Fruit fly (Drosophila melanogaster): ENCODE measurements around the gene eyg.

eyg gene

dm6 chr3L:12514762-12515215 lies 47.0 kb upstream of the eyg start, which contains the start of the genes sti and tral (continued):
- TF ChIP-seq H2.0 (GFP tag; IDR thresholded peaks at IDR 0.05) (peak; percentile 69), CG10565 (GFP tag; optimal IDR thresholded peaks at IDR 0.05) (peak; percentile 59), Doc3 (GFP tag; IDR thresholded peaks at IDR 0.05; ENCODE audit: partially characterized antibody) (no peak), Dip3 (GFP tag; optimal IDR thresholded peaks at IDR 0.05) (peak; percentile 95), Ssrp (tag; optimal IDR thresholded peaks at IDR 0.05) (peak; percentile 78), CG12236 (GFP tag; optimal IDR thresholded peaks at IDR 0.05) (peak; percentile 87), nerfin-2 (GFP tag; IDR thresholded peaks at IDR 0.05; ENCODE audit: partially characterized antibody) (0 out of 2 replicates have a peak, but pooled peaks have one; percentile 31), NK7.1 (GFP tag; optimal IDR thresholded peaks at IDR 0.05) (peak; percentile 88), CG18011 (GFP tag; optimal IDR thresholded peaks at IDR 0.05) (peak; percentile 82), sqz (GFP tag; optimal IDR thresholded peaks at IDR 0.05) (peak; percentile 79), NC2α (GFP tag; optimal IDR thresholded peaks at IDR 0.05) (peak; percentile 89), Sox102F (GFP tag; optimal IDR thresholded peaks at IDR 0.05) (peak; percentile 83), shn (GFP tag; optimal IDR thresholded peaks at IDR 0.05) (peak; percentile 92), Rx (GFP tag; IDR thresholded peaks at IDR 0.05) (peak; percentile 79), CG8281 (tag; optimal IDR thresholded peaks at IDR 0.05) (peak; percentile 48), Hr78 (GFP tag; optimal IDR thresholded peaks at IDR 0.05) (no peak), CkIIα-i1 (GFP tag; IDR thresholded peaks at IDR 0.05) (no peak), ken (GFP tag; IDR thresholded peaks at IDR 0.05) (peak; percentile 87), bbx (GFP tag; IDR thresholded peaks at IDR 0.05; ENCODE audit: partially characterized antibody) (peak; percentile 24; the same call in 1 of the 2 replicates), CG43689 (GFP tag; IDR thresholded peaks at IDR 0.05) (peak; percentile 24; the same call in 1 of the 2 replicates), twi (tag; optimal IDR thresholded peaks at IDR 0.05) (peak; percentile 69), CG11456 (GFP tag; IDR thresholded peaks at IDR 0.05) (peak; percentile 93), CG33213 (GFP tag; optimal IDR thresholded peaks at IDR 0.05) (peak; percentile 89), CG1529 (GFP tag; optimal IDR thresholded peaks at IDR 0.05) (peak; percentile 58), gce (GFP tag; IDR thresholded peaks at IDR 0.05) (0 out of 3 replicates have a peak, but pooled peaks have one; percentile 24), Dll (GFP tag; IDR thresholded peaks at IDR 0.05; ENCODE audit: partially characterized antibody) (peak; percentile 31; the same call in 2 of the 4 replicates), Hmr (GFP tag; optimal IDR thresholded peaks at IDR 0.05) (peak; percentile 90), Med (GFP tag) (peak; percentile 99), Poxn (GFP tag; IDR thresholded peaks at IDR 0.05) (peak; percentile 76), zen (tag; optimal IDR thresholded peaks at IDR 0.05) (peak; percentile 82), CG33557 (GFP tag; optimal IDR thresholded peaks at IDR 0.05) (peak; percentile 78), Kr (GFP tag; optimal IDR thresholded peaks at IDR 0.05) (no peak), cato (GFP tag; optimal IDR thresholded peaks at IDR 0.05; ENCODE audit: borderline replicate concordance) (peak; percentile 89), dmrt99B (tag; optimal IDR thresholded peaks at IDR 0.05) (peak; percentile 71), seq (GFP tag; IDR thresholded peaks at IDR 0.05) (peak; percentile 86), CG15011 (GFP tag; optimal IDR thresholded peaks at IDR 0.05) (peak; percentile 70), Dek (tag; optimal IDR thresholded peaks at IDR 0.05) (peak; percentile 83), CG10274 (GFP tag; optimal IDR thresholded peaks at IDR 0.05) (peak; percentile 61), CG2120 (GFP tag; optimal IDR thresholded peaks at IDR 0.05) (peak; percentile 97), CG30431 (GFP tag; optimal IDR thresholded peaks at IDR 0.05) (peak; percentile 83), Usf (GFP tag; optimal IDR thresholded peaks at IDR 0.05) (peak; percentile 55), vvl (GFP tag; IDR thresholded peaks at IDR 0.05) (peak; percentile 92), CG12391 (tag; optimal IDR thresholded peaks at IDR 0.05) (peak; percentile 90), hb (GFP tag; IDR thresholded peaks at IDR 0.05; ENCODE audit: partially characterized antibody) (no peak), D (optimal IDR thresholded peaks at IDR 0.05) (peak; percentile 33), D (GFP tag; optimal IDR thresholded peaks at IDR 0.05) (peak; percentile 64), CG3726 (GFP tag; IDR thresholded peaks at IDR 0.05) (peak; percentile 67; the same call in 2 of the 3 replicates), slou (GFP tag; optimal IDR thresholded peaks at IDR 0.05) (peak; percentile 87), PHDP (tag; optimal IDR thresholded peaks at IDR 0.05) (peak; percentile 84), pita (GFP tag; optimal IDR thresholded peaks at IDR 0.05) (no peak)
